Worm (Caenorhabditis elegans) whole organism, young adult: ENCODE measurements around the gene ZC250.2.

ENCODE experiments used
- F10E7.11 ChIP-seq: sonication (generic microtip); optimal IDR thresholded peaks from 2 replicates; lab custom pipeline; 2017; ENCODE audit warnings: mild to moderate bottlenecking, missing genetic modification characterization, moderate library complexity, missing compliant biosample characterization
- F22D6.2 ChIP-seq: sonication (generic microtip); optimal IDR thresholded peaks from 2 replicates; lab custom pipeline; 2016; ENCODE audit warnings: mild to moderate bottlenecking, missing genetic modification characterization, missing compliant biosample characterization
- F55B11.4 ChIP-seq: sonication (generic microtip); optimal IDR thresholded peaks from 2 replicates; lab custom pipeline; 2016; ENCODE audit warnings: missing compliant biosample characterization, missing genetic modification characterization, borderline replicate concordance; ENCODE audit not compliant: insufficient read depth
- K11D2.4 ChIP-seq: fragments of 200-800 bp; sonication (Bioruptor generic); IDR thresholded peaks from 2 replicates; pipeline ENCODE4 v1.3.6; 2022; ENCODE audit warnings: missing genetic modification reagents, missing genetic modification characterization, missing compliant biosample characterization
- T07F8.4 ChIP-seq: sonication (generic microtip); optimal IDR thresholded peaks from 2 replicates; lab custom pipeline; 2016; ENCODE audit warnings: mild to moderate bottlenecking, missing genetic modification characterization, moderate library complexity, missing compliant biosample characterization
- Y56A3A.18 ChIP-seq: fragments of 200-800 bp; sonication (Bioruptor generic); IDR thresholded peaks from 2 replicates; pipeline ENCODE4 v1.3.6; 2022; ENCODE audit warnings: missing genetic modification reagents, missing genetic modification characterization, missing compliant biosample characterization
- Y95B8A.8 ChIP-seq: fragments of 200-800 bp; sonication (Bioruptor generic); IDR thresholded peaks from 2 replicates; pipeline ENCODE4 v1.3.6; 2022; ENCODE audit warnings: missing genetic modification reagents, missing genetic modification characterization, missing compliant biosample characterization
- akir-1 ChIP-seq: fragments of 200-800 bp; sonication (Bioruptor generic); optimal IDR thresholded peaks from 2 replicates; lab custom pipeline; 2018; ENCODE audit warnings: mild to moderate bottlenecking, missing genetic modification characterization, moderate library complexity, missing compliant biosample characterization
- aptf-3 ChIP-seq: fragments of 200-800 bp; sonication (Bioruptor generic); IDR thresholded peaks from 2 replicates; pipeline ENCODE4 v1.3.6; 2022; ENCODE audit warnings: missing genetic modification characterization, missing compliant biosample characterization
- atf-7 ChIP-seq: sonication (generic microtip); optimal IDR thresholded peaks from 2 replicates; lab custom pipeline; 2017; ENCODE audit warnings: mild to moderate bottlenecking, missing genetic modification characterization, missing compliant biosample characterization
- athp-1 ChIP-seq: sonication (generic microtip); optimal IDR thresholded peaks from 2 replicates; lab custom pipeline; 2017; ENCODE audit warnings: mild to moderate bottlenecking, missing genetic modification characterization, missing compliant biosample characterization
- cebp-1 ChIP-seq, 2 experiments: fragments of 200-800 bp in 1 of 2; sonication (Bioruptor generic) in 1 of 2; sonication (generic microtip) in 1 of 2; IDR thresholded peaks in 1 of 2; optimal IDR thresholded peaks in 1 of 2; 2 replicates each; pipeline versions ENCODE4 v1.3.6 to Lab custom; 2017 to 2022; ENCODE audit warnings: missing compliant biosample characterization in 2 of 2, missing genetic modification characterization in 2 of 2, mild to moderate bottlenecking in 1 of 2, missing genetic modification reagents in 1 of 2, moderate library complexity in 1 of 2
- ceh-100 ChIP-seq: fragments of 200-800 bp; sonication (Bioruptor generic); IDR thresholded peaks from 2 replicates; pipeline ENCODE4 v1.3.6; 2022; ENCODE audit warnings: missing genetic modification reagents, missing genetic modification characterization, missing compliant biosample characterization
- ceh-40 ChIP-seq: fragments of 200-800 bp; sonication (Bioruptor generic); IDR thresholded peaks from 2 replicates; pipeline ENCODE4 v1.3.6; 2022; ENCODE audit warnings: missing genetic modification characterization, missing compliant biosample characterization
- dox-1 ChIP-seq: fragments of 200-800 bp; sonication (Bioruptor generic); IDR thresholded peaks from 2 replicates; pipeline ENCODE4 v1.3.6; 2022; ENCODE audit warnings: missing genetic modification reagents, missing genetic modification characterization, missing compliant biosample characterization
- egrh-3 ChIP-seq: fragments of 200-800 bp; sonication (Bioruptor generic); IDR thresholded peaks from 2 replicates; pipeline ENCODE4 v1.3.6; 2022; ENCODE audit warnings: missing genetic modification reagents, missing genetic modification characterization, missing compliant biosample characterization
- fkh-3 ChIP-seq: sonication (generic microtip); optimal IDR thresholded peaks from 2 replicates; lab custom pipeline; 2016; ENCODE audit warnings: mild to moderate bottlenecking, missing genetic modification characterization, missing compliant biosample characterization
- him-1 ChIP-seq: sonication (generic microtip); optimal IDR thresholded peaks from 2 replicates; lab custom pipeline; 2016; ENCODE audit warnings: missing genotype, missing genetic modification reagents, missing genetic modification characterization, missing compliant biosample characterization
- hsf-1 ChIP-seq: fragments of 200-800 bp; sonication (Bioruptor generic); IDR thresholded peaks from 2 replicates; pipeline ENCODE4 v1.3.6; 2022; ENCODE audit warnings: missing genetic modification reagents, missing genetic modification characterization, missing compliant biosample characterization
- lin-35 ChIP-seq, 3 experiments: fragments of 150-350 bp in 2 of 3; sonication (generic microtip) in 1 of 3; optimal IDR thresholded peaks; 2 replicates each; lab custom pipeline; 2014 to 2018; ENCODE audit warnings: missing biosample characterization in 3 of 3, missing genetic modification characterization in 3 of 3, missing genetic modification reagents in 3 of 3
- lin-54 ChIP-seq: fragments of 200-800 bp; sonication (Bioruptor generic); optimal IDR thresholded peaks from 2 replicates; lab custom pipeline; 2018; ENCODE audit warnings: mild to moderate bottlenecking, missing genetic modification characterization, missing compliant biosample characterization
- madf-6 ChIP-seq: fragments of 200-800 bp; sonication (Bioruptor generic); IDR thresholded peaks from 2 replicates; pipeline ENCODE4 v1.3.6; 2022; ENCODE audit warnings: missing genetic modification reagents, missing genetic modification characterization, missing compliant biosample characterization
- mcd-1 ChIP-seq: fragments of 200-800 bp; sonication (Bioruptor generic); IDR thresholded peaks from 2 replicates; pipeline ENCODE4 v1.3.6; 2022; ENCODE audit warnings: missing genetic modification reagents, missing genetic modification characterization, missing compliant biosample characterization
- mes-4 ChIP-seq: sonication (generic microtip); optimal IDR thresholded peaks from 2 replicates; lab custom pipeline; 2016; ENCODE audit warnings: missing genotype, missing genetic modification characterization, missing compliant biosample characterization
- nhr-80 ChIP-seq: sonication (generic microtip); optimal IDR thresholded peaks from 2 replicates; lab custom pipeline; 2016; ENCODE audit warnings: missing genetic modification characterization, missing compliant biosample characterization
- pbrm-1 ChIP-seq: fragments of 200-800 bp; sonication (Bioruptor generic); IDR thresholded peaks from 2 replicates; pipeline ENCODE4 v1.3.6; 2022; ENCODE audit warnings: missing genetic modification reagents, missing genetic modification characterization, missing compliant biosample characterization
- rpc-1 ChIP-seq, 2 experiments: fragments of 150-350 bp in 1 of 2; sonication (generic microtip) in 1 of 2; optimal IDR thresholded peaks; 2 replicates each; lab custom pipeline; 2014 to 2018; ENCODE audit warnings: missing biosample characterization in 1 of 2, missing genetic modification characterization in 1 of 2, missing genetic modification reagents in 1 of 2, missing genotype in 1 of 2
- unc-62 ChIP-seq: fragments of 150-350 bp; optimal IDR thresholded peaks from 2 replicates; lab custom pipeline; 2014; ENCODE audit warnings: missing biosample characterization, missing genetic modification reagents, missing genetic modification characterization
- zim-3 ChIP-seq: sonication (generic microtip); optimal IDR thresholded peaks from 2 replicates; lab custom pipeline; 2017; ENCODE audit warnings: mild to moderate bottlenecking, missing genetic modification characterization, moderate library complexity, missing compliant biosample characterization
- ztf-22 ChIP-seq: fragments of 200-800 bp; sonication (Bioruptor generic); optimal IDR thresholded peaks from 2 replicates; lab custom pipeline; 2018; ENCODE audit warnings: mild to moderate bottlenecking, missing genetic modification characterization, moderate library complexity, missing compliant biosample characterization
- ztf-25 ChIP-seq: fragments of 200-800 bp; sonication (Bioruptor generic); IDR thresholded peaks from 2 replicates; pipeline ENCODE4 v1.3.6; 2022; ENCODE audit warnings: missing genetic modification reagents, missing genetic modification characterization, missing compliant biosample characterization
- ztf-26 ChIP-seq: sonication (generic microtip); optimal IDR thresholded peaks from 2 replicates; lab custom pipeline; 2017; ENCODE audit warnings: missing genetic modification characterization, missing compliant biosample characterization
- ztf-3 ChIP-seq: fragments of 200-800 bp; sonication (Bioruptor generic); optimal IDR thresholded peaks from 2 replicates; lab custom pipeline; 2018; ENCODE audit warnings: mild to moderate bottlenecking, missing genetic modification characterization, missing compliant biosample characterization
- ztf-6 ChIP-seq: fragments of 200-800 bp; sonication (Bioruptor generic); IDR thresholded peaks from 2 replicates; pipeline ENCODE4 v1.3.6; 2022; ENCODE audit warnings: missing genetic modification reagents, missing genetic modification characterization, missing compliant biosample characterization

ZC250.2 gene

DNA sequence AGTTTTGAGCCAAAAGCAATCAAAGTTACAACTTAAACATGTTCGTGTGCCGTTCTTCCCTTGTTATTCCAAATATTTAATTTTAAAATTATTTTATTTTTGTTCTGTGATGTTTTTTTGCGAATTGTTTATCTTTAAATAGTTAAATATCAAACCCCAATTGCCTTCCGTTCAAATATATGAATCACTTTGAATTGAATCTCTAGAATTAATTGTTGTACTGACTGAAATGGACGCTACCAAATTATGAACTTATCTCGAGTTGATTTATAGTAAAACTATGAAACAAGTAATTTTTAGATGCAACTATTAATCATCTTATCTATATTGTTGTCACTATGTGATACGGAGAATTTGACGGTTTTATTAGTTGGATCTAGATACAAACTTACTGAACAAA is at the start of gene ZC250.2:
Gene ZC250.2 (plus strand): TSS at position 301 of the 400 bp plus-strand sequence.
- TF ChIP-seq hsf-1 (GFP tag; lab: Robert Waterston, UW) (0 out of 2 replicates have a peak, but pooled peaks have one; percentile 27), him-1 (tag; lab: Kevin White, UChicago) (no peak)

DNA sequence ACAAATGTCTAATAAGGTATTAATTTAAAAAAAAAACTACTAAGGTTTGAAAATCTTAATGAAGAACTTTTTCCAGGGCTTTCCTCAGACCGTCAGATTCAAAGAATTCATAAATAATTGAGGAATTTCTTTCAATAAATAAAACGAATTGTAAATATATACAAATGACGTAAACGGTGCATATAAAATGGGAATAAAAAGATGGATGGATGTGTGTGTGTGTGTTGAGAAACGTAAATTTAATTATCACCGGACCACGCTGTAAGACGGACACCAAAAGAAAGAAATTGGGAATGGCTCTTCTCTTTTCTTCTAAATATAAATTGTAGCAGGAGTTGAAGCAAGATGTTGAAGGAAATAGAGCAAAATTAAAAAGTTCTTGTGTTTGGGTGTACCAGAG is 45.9 kb upstream of the ZC250.2 start:
- TF ChIP-seq Y56A3A.18 (GFP tag; lab: Robert Waterston, UW) (no peak), athp-1 (tag; lab: Kevin White, UChicago) (no peak)
- TF ChIP-seq, all 124 proteins: peak for 0

DNA sequence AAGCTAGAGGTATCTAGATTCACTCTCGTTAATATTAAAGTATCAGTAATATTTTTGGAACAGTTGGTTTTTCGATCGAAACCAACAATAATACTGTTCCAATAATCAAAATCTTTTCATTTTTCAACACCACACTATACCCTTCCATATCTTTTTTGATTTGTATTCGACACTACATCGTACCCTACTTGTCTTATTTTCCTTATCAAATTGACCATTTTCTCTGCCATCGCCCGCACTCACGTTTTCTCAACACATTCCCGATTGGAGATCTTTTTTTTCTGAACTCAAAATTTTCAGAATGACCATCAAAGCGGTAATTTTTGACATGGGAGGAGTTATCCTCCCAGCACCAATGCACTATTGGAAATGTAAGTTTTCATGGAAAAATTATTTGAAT is 44.6 kb upstream of the ZC250.2 start, which contains the start of gene acds-10:
Gene acds-10 (plus strand): TSS at position 301 of the 400 bp plus-strand sequence.
- TF ChIP-seq ztf-22: no peak
- TF ChIP-seq nhr-80 (tag; lab: Kevin White, UChicago): peak; percentile 8

DNA sequence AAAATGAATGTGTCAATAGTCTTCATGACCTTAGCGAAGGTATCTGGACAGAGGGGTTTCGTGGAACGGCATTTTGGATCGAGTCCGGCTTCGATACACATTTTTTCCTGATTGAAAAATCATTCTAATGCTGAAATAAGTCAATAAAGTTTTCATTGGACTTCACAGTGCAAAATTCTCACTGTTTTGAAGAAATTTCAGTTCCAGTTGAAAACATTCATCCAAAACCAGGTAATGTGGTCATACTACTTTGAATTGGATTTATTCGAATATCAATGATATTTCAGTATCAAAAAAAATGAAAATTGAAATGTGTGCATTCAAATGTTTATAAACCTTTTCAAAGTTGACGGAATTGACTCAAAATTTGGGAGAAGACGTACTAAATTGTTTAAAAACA is 38.7 kb upstream of the ZC250.2 start, which contains the start of gene pgph-1:
Gene pgph-1 (minus strand): TSS at position 101 of the 400 bp plus-strand sequence.
- TF ChIP-seq aptf-3 (no peak), cebp-1 (GFP tag; IDR thresholded peaks at IDR 0.05; lab: Robert Waterston, UW) (no peak), cebp-1 (tag; optimal IDR thresholded peaks at IDR 0.05; lab: Kevin White, UChicago) (no peak), madf-6 (GFP tag; lab: Robert Waterston, UW) (no peak), unc-62 (no peak), akir-1 (GFP tag; lab: Kevin White, UChicago) (no peak)

DNA sequence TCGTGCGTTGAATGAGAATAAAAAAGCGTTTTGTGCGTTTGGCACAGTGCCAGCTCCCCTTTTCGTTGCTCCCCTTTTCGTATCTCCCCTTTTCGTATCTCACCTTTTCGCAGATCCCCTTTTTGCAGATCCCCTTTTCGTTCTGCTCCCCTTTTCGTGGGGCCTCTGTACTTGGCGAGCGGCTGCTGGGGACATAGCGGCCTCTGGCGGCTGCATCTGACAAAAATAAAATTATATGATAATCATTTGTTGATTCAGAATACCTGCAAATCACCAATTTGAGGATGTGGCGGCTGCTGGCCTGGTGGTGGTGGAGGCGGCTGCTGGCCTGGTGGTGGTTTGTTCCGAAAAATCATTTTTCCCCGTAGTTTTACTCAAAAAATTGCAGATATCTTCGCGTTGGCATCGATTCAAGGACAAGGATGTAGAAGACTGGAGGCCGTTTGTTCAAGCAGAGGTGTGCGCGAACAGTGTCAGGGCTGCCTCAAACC is 36.9 kb upstream of the ZC250.2 start, which contains the start of gene K09H11.11:
Gene K09H11.11 (minus strand): TSS at position 51 of the 491 bp plus-strand sequence.
- TF ChIP-seq egrh-3 (GFP tag; lab: Robert Waterston, UW): peak; percentile 92

DNA sequence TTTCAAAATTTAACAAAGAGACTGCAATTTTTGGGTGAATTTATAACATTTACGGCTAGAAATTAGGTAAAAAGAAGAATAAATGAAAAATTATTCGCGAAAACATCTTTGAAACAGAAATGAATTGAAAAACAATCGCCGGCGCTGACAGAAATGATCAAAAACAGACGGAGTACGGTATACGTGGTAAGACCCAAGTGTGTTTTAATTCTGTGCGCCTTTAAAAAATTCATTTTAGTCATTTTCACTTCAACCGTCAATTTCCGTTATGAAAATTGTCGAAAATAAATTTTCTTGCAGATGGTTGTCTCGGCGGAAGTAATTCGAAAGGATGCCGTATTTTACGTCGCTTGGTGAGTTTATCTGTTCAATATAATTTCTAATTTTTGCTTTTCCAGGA is 35.9 kb upstream of the ZC250.2 start, which contains the start of gene C53A3.3:
Gene C53A3.3 (plus strand): TSS at position 301 of the 400 bp plus-strand sequence.
- TF ChIP-seq lin-35 (GFP tag; optimal IDR thresholded peaks at IDR 0.05; lab: Kevin White, UChicago) (no peak), F10E7.11 (tag; lab: Kevin White, UChicago) (no peak), ceh-100 (GFP tag; lab: Robert Waterston, UW) (no peak), T07F8.4 (no peak), fkh-3 (tag; lab: Kevin White, UChicago) (no peak), ceh-40 (GFP tag; lab: Robert Waterston, UW) (no peak), ztf-3 (GFP tag; lab: Kevin White, UChicago) (no peak), F22D6.2 (tag; lab: Kevin White, UChicago) (no peak), ztf-22 (no peak), rpc-1 (optimal IDR thresholded peaks at IDR 0.05; lab: Kevin White, UChicago) (no peak), rpc-1 (tag; optimal IDR thresholded peaks at IDR 0.05; lab: Kevin White, UChicago) (no peak)

DNA sequence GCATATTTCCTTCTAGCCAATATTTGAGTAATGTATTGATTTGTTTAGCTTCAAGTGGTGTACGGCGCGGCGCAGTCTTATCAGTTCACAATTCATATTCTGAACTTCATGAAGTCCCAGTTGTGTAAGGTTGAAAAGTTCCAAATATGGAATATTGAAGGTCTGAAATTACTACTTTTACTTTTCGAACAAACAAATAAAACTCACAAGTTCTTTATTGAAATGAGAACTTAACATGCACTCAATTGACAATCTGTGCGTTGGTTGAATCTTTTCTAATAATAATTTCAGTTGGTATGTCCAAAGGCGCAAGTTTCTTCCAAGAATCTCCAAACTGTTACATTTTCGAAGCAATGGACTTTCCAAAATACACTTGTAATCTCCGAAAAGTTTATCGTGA is 33.4 kb upstream of the ZC250.2 start, which contains the start of gene C53A3.4:
Gene C53A3.4 (minus strand): TSS at position 101 of the 400 bp plus-strand sequence.
- no peak for TF ChIP-seq ztf-25 (GFP tag; lab: Robert Waterston, UW)
- no peak for TF ChIP-seq Y95B8A.8 (GFP tag; lab: Robert Waterston, UW)

DNA sequence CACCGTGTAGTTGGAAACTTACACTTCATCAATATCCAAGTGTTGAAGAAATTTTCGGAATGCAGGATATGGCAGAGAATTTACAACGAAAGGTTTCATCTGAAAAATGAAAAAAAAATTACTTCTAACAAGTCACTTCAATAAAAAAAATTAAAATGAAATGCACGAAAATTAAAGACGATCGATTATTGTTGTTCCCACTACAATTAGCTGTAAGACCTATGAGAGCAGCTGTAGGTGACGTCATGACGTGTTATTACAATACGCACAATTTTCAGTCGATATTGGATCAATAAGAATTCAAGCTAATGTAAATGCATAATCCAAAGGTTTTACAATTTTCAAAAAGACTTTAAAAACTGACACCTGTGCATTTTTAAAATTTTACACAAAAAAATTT is 32.0 kb upstream of the ZC250.2 start, which contains the start of gene C53A3.1:
Gene C53A3.1 (minus strand): TSS at position 101 of the 400 bp plus-strand sequence.
- no peak for TF ChIP-seq ztf-6 (GFP tag; lab: Robert Waterston, UW)
- no peak for TF ChIP-seq pbrm-1 (GFP tag; lab: Robert Waterston, UW)
- no peak for TF ChIP-seq F55B11.4 (tag; lab: Kevin White, UChicago)
- no peak for TF ChIP-seq ztf-26
- TF ChIP-seq lin-54: no peak
- no peak for TF ChIP-seq dox-1 (GFP tag; lab: Robert Waterston, UW)
- TF ChIP-seq K11D2.4 (GFP tag; lab: Robert Waterston, UW): no peak
- TF ChIP-seq zim-3 (tag; lab: Kevin White, UChicago): no peak
- TF ChIP-seq atf-7 (tag; lab: Kevin White, UChicago): no peak
- TF ChIP-seq hsf-1 (GFP tag; lab: Robert Waterston, UW): no peak
- no peak for TF ChIP-seq mcd-1 (GFP tag; lab: Robert Waterston, UW)
- TF ChIP-seq fkh-3 (tag; lab: Kevin White, UChicago): no peak
- TF ChIP-seq F10E7.11 (tag; lab: Kevin White, UChicago): no peak
- TF ChIP-seq mes-4 (tag; lab: Kevin White, UChicago): no peak
